Worm (Caenorhabditis elegans) whole organism, L1 larva: ENCODE results near the gene cyc-2.2.
A peak's percentile ranks its signal among the peaks of the same experiment; 100 is the strongest.

Experiments used
- C16A3.4 ChIP-seq: fragments of 150-350 bp; optimal IDR thresholded peaks from 2 replicates; lab custom pipeline; 2014; ENCODE audit warnings: missing biosample characterization, missing genetic modification characterization
- F16B12.6 ChIP-seq: fragments of 150-350 bp; optimal IDR thresholded peaks from 2 replicates; lab custom pipeline; 2014; ENCODE audit warnings: missing biosample characterization, missing genetic modification characterization
- Y116A8C.19 ChIP-seq: sonication (generic microtip); optimal IDR thresholded peaks from 2 replicates; lab custom pipeline; 2016; ENCODE audit warnings: missing compliant biosample characterization, missing genetic modification characterization, borderline replicate concordance
- aha-1 ChIP-seq: fragments of 150-350 bp; optimal IDR thresholded peaks from 2 replicates; lab custom pipeline; 2014; ENCODE audit warnings: missing biosample characterization, missing genetic modification characterization
- alr-1 ChIP-seq: fragments of 200-800 bp; sonication (Bioruptor generic); optimal IDR thresholded peaks from 2 replicates; lab custom pipeline; 2018; ENCODE audit warnings: borderline replicate concordance, mild to moderate bottlenecking, missing genetic modification characterization, missing compliant biosample characterization
- blmp-1 ChIP-seq: fragments of 150-350 bp; optimal IDR thresholded peaks from 2 replicates; lab custom pipeline; 2014; ENCODE audit warnings: missing biosample characterization, missing genetic modification characterization
- ceh-63 ChIP-seq: fragments of 200-800 bp; sonication (Bioruptor generic); optimal IDR thresholded peaks from 2 replicates; lab custom pipeline; 2018; ENCODE audit warnings: mild to moderate bottlenecking, missing genetic modification characterization, missing compliant biosample characterization
- ceh-88 ChIP-seq: fragments of 200-800 bp; sonication (Bioruptor generic); IDR thresholded peaks from 2 replicates; pipeline ENCODE4 v1.3.6; 2022; ENCODE audit warnings: missing genetic modification characterization, missing compliant biosample characterization
- ceh-90 ChIP-seq: sonication (generic microtip); optimal IDR thresholded peaks from 2 replicates; lab custom pipeline; 2016; ENCODE audit warnings: missing genetic modification characterization, missing compliant biosample characterization
- ces-1 ChIP-seq: fragments of 150-350 bp; optimal IDR thresholded peaks from 2 replicates; lab custom pipeline; 2014; ENCODE audit warnings: missing biosample characterization, missing genetic modification reagents, missing genetic modification characterization
- dpl-1 ChIP-seq, 3 experiments: fragments of 150-350 bp in 2 of 3; sonication (generic microtip) in 1 of 3; optimal IDR thresholded peaks; 2 replicates each; lab custom pipeline; 2014 to 2017; ENCODE audit warnings: missing biosample characterization in 3 of 3, missing genetic modification characterization in 3 of 3, missing genetic modification reagents in 3 of 3
- dsc-1 ChIP-seq: sonication (generic microtip); optimal IDR thresholded peaks from 2 replicates; lab custom pipeline; 2016; ENCODE audit warnings: mild to moderate bottlenecking, missing genetic modification characterization, missing compliant biosample characterization
- efl-1 ChIP-seq, 4 experiments: fragments of 150-350 bp; optimal IDR thresholded peaks in 3 of 4; peaks in 1 of 4; 1 replicate in 1 of 4; 2 replicates in 3 of 4; lab custom pipeline; 2014; ENCODE audit warnings: missing biosample characterization in 2 of 4, missing genetic modification characterization in 2 of 4, missing genetic modification reagents in 2 of 4
- efl-3 ChIP-seq: fragments of 200-800 bp; sonication (Bioruptor generic); optimal IDR thresholded peaks from 2 replicates; lab custom pipeline; 2018; ENCODE audit warnings: mild to moderate bottlenecking, missing genetic modification characterization, missing compliant biosample characterization
- egl-13 ChIP-seq: sonication (generic microtip); optimal IDR thresholded peaks from 2 replicates; lab custom pipeline; 2016; ENCODE audit warnings: missing genotype, missing genetic modification reagents, missing genetic modification characterization, missing compliant biosample characterization
- egl-27 ChIP-seq, 2 experiments: fragments of 150-350 bp in 1 of 2; sonication (generic microtip); optimal IDR thresholded peaks; 3 replicates each; lab custom pipeline; 2017 to 2018; ENCODE audit warnings: missing biosample characterization in 2 of 2, missing genetic modification characterization in 2 of 2, missing genetic modification reagents in 2 of 2
- elt-2 ChIP-seq: sonication (generic microtip); optimal IDR thresholded peaks from 2 replicates; lab custom pipeline; 2016; ENCODE audit warnings: missing genetic modification characterization, mild to moderate bottlenecking, inconsistent platforms, missing compliant biosample characterization, missing genetic modification reagents
- elt-3 ChIP-seq, 6 experiments: fragments of 150-350 bp in 1 of 6; sonication (generic microtip); optimal IDR thresholded peaks; 2 replicates each; lab custom pipeline; 2017 to 2018; ENCODE audit warnings: missing biosample characterization in 6 of 6, missing genetic modification characterization in 6 of 6, inconsistent platforms in 1 of 6
- fkh-10 ChIP-seq: sonication (generic microtip); optimal IDR thresholded peaks from 2 replicates; lab custom pipeline; 2017; ENCODE audit warnings: missing biosample characterization, missing genetic modification reagents, missing genetic modification characterization
- fkh-8 ChIP-seq: sonication (generic microtip); optimal IDR thresholded peaks from 2 replicates; lab custom pipeline; 2016; ENCODE audit warnings: mild to moderate bottlenecking, missing genetic modification characterization, missing compliant biosample characterization
- grh-1 ChIP-seq: fragments of 200-800 bp; sonication (Bioruptor generic); IDR thresholded peaks from 2 replicates; pipeline ENCODE4 v1.3.6; 2022; ENCODE audit warnings: missing genetic modification reagents, missing genetic modification characterization, missing compliant biosample characterization
- hlh-17 ChIP-seq: fragments of 200-800 bp; sonication (Bioruptor generic); optimal IDR thresholded peaks from 2 replicates; lab custom pipeline; 2018; ENCODE audit warnings: missing genetic modification characterization, mild to moderate bottlenecking, missing compliant biosample characterization, moderate library complexity, borderline replicate concordance
- hlh-4 ChIP-seq: sonication (generic microtip); optimal IDR thresholded peaks from 2 replicates; lab custom pipeline; 2016; ENCODE audit warnings: mild to moderate bottlenecking, missing genetic modification characterization, missing compliant biosample characterization
- hpl-2 ChIP-seq: fragments of 150-350 bp; optimal IDR thresholded peaks from 2 replicates; lab custom pipeline; 2014; ENCODE audit warnings: missing biosample characterization, missing genetic modification reagents, missing genetic modification characterization
- irx-1 ChIP-seq: sonication (generic microtip); optimal IDR thresholded peaks from 2 replicates; lab custom pipeline; 2016; ENCODE audit warnings: missing genetic modification characterization, missing compliant biosample characterization
- lin-13 ChIP-seq: fragments of 150-350 bp; optimal IDR thresholded peaks from 2 replicates; lab custom pipeline; 2014; ENCODE audit warnings: missing biosample characterization, missing genetic modification reagents, missing genetic modification characterization
- lin-15B ChIP-seq: fragments of 150-350 bp; sonication (generic microtip); optimal IDR thresholded peaks from 3 replicates; lab custom pipeline; 2014; ENCODE audit warnings: missing biosample characterization, missing genetic modification characterization
- lin-35 ChIP-seq, 2 experiments: fragments of 150-350 bp; optimal IDR thresholded peaks; 2 replicates each; lab custom pipeline; 2014; ENCODE audit warnings: missing biosample characterization in 2 of 2, missing genetic modification characterization in 2 of 2, missing genetic modification reagents in 2 of 2
- lin-39 ChIP-seq: fragments of 150-350 bp; optimal IDR thresholded peaks from 2 replicates; lab custom pipeline; 2014; ENCODE audit warnings: missing biosample characterization, missing genetic modification reagents, missing genetic modification characterization
- mep-1 ChIP-seq: fragments of 150-350 bp; optimal IDR thresholded peaks from 2 replicates; lab custom pipeline; 2014; ENCODE audit warnings: missing biosample characterization, missing genetic modification characterization
- nhr-19 ChIP-seq: fragments of 200-800 bp; sonication (Bioruptor generic); conservative IDR thresholded peaks from 2 replicates; pipeline ENCODE4 v1.3.6; 2022; ENCODE audit warnings: missing genetic modification characterization, missing compliant biosample characterization
- nhr-237 ChIP-seq: fragments of 150-350 bp; optimal IDR thresholded peaks from 2 replicates; lab custom pipeline; 2014; ENCODE audit warnings: missing biosample characterization, missing genetic modification characterization
- nhr-28 ChIP-seq: fragments of 150-350 bp; optimal IDR thresholded peaks from 2 replicates; lab custom pipeline; 2014; ENCODE audit warnings: missing biosample characterization, missing genetic modification characterization
- nhr-71 ChIP-seq: sonication (generic microtip); optimal IDR thresholded peaks from 2 replicates; lab custom pipeline; 2016; ENCODE audit warnings: mild to moderate bottlenecking, missing genetic modification characterization, moderate library complexity, missing compliant biosample characterization
- nhr-76 ChIP-seq: sonication (generic microtip); optimal IDR thresholded peaks from 2 replicates; lab custom pipeline; 2017; ENCODE audit warnings: missing biosample characterization, missing genetic modification characterization
- nhr-77 ChIP-seq: fragments of 150-350 bp; optimal IDR thresholded peaks from 2 replicates; lab custom pipeline; 2014; ENCODE audit warnings: missing biosample characterization, missing genetic modification characterization
- nhr-84 ChIP-seq: sonication (generic microtip); optimal IDR thresholded peaks from 2 replicates; lab custom pipeline; 2017; ENCODE audit warnings: missing biosample characterization, missing genetic modification characterization
- nhr-85 ChIP-seq: sonication (generic microtip); peaks from one replicate; lab custom pipeline; 2016; ENCODE audit warnings: missing genetic modification characterization, inconsistent platforms, missing compliant biosample characterization
- pag-3 ChIP-seq: sonication (generic microtip); optimal IDR thresholded peaks from 2 replicates; lab custom pipeline; 2017; ENCODE audit warnings: missing genetic modification characterization, mild to moderate bottlenecking, missing compliant biosample characterization, antibody characterized with exemption, borderline replicate concordance; ENCODE audit not compliant: insufficient read depth
- rnt-1 ChIP-seq: sonication (generic microtip); optimal IDR thresholded peaks from 2 replicates; lab custom pipeline; 2016; ENCODE audit warnings: mild to moderate bottlenecking, missing genetic modification characterization, moderate library complexity, missing compliant biosample characterization
- snpc-4 ChIP-seq: fragments of 150-350 bp; optimal IDR thresholded peaks from 2 replicates; lab custom pipeline; 2014; ENCODE audit warnings: missing biosample characterization, missing genetic modification characterization
- sptf-1 ChIP-seq: fragments of 150-350 bp; optimal IDR thresholded peaks from 2 replicates; lab custom pipeline; 2014; ENCODE audit warnings: missing biosample characterization, missing genetic modification characterization
- sup-37 ChIP-seq: fragments of 200-800 bp; sonication (Bioruptor generic); optimal IDR thresholded peaks from 2 replicates; lab custom pipeline; 2018; ENCODE audit warnings: mild to moderate bottlenecking, missing genetic modification characterization, missing compliant biosample characterization
- swsn-7 ChIP-seq: sonication (generic microtip); optimal IDR thresholded peaks from 2 replicates; lab custom pipeline; 2016; ENCODE audit warnings: missing genetic modification characterization, missing compliant biosample characterization
- tbx-2 ChIP-seq: sonication (generic microtip); optimal IDR thresholded peaks from 2 replicates; lab custom pipeline; 2016; ENCODE audit warnings: missing genetic modification characterization, missing compliant biosample characterization
- tlp-1 ChIP-seq: fragments of 150-350 bp; optimal IDR thresholded peaks from 2 replicates; lab custom pipeline; 2014; ENCODE audit warnings: missing biosample characterization, missing genetic modification characterization
- unc-130 ChIP-seq: fragments of 150-350 bp; optimal IDR thresholded peaks from 2 replicates; lab custom pipeline; 2017; ENCODE audit warnings: missing biosample characterization, missing genetic modification characterization, inconsistent platforms
- unc-30 ChIP-seq: sonication (generic microtip); optimal IDR thresholded peaks from 2 replicates; lab custom pipeline; 2017; ENCODE audit warnings: missing biosample characterization, missing genetic modification characterization
- unc-62 ChIP-seq: fragments of 150-350 bp; optimal IDR thresholded peaks from 2 replicates; lab custom pipeline; 2014; ENCODE audit warnings: missing biosample characterization, missing genetic modification reagents, missing genetic modification characterization
- vab-15 ChIP-seq: sonication (generic microtip); optimal IDR thresholded peaks from 2 replicates; lab custom pipeline; 2017; ENCODE audit warnings: missing genotype, mild to moderate bottlenecking, missing genetic modification characterization, missing compliant biosample characterization
- xbp-1 ChIP-seq: sonication (generic microtip); optimal IDR thresholded peaks from 2 replicates; lab custom pipeline; 2016; ENCODE audit warnings: missing genetic modification characterization, missing compliant biosample characterization
- zag-1 ChIP-seq: fragments of 150-350 bp; optimal IDR thresholded peaks from 2 replicates; lab custom pipeline; 2014; ENCODE audit warnings: missing biosample characterization, missing genetic modification characterization
- zip-4 ChIP-seq: fragments of 200-800 bp; sonication (Bioruptor generic); optimal IDR thresholded peaks from 2 replicates; lab custom pipeline; 2018; ENCODE audit warnings: mild to moderate bottlenecking, missing genetic modification characterization, moderate library complexity, missing compliant biosample characterization

cyc-2.2 gene

ce11 chrV:12659426-12659825 lies 47.4 kb upstream of the cyc-2.2 start, which contains the start of gene ccch-3 (continued):
- TF ChIP-seq lin-39 (tag; lab: Kevin White, UChicago) (no peak), hlh-17 (no peak), nhr-77 (peak; percentile 5), efl-3 (GFP tag; lab: Kevin White, UChicago) (no peak), ces-1 (GFP tag; lab: Kevin White, UChicago) (no peak), swsn-7 (tag; lab: Kevin White, UChicago) (peak; percentile 78), nhr-71 (tag; lab: Kevin White, UChicago) (peak; percentile 84), snpc-4 (peak; percentile 74), ceh-88 (GFP tag; lab: Robert Waterston, UW) (no peak), sptf-1 (no peak), aha-1 (tag; lab: Kevin White, UChicago) (no peak), nhr-76 (tag; lab: Kevin White, UChicago) (no peak), alr-1 (no peak), pag-3 (peak; percentile 16), nhr-28 (tag; lab: Kevin White, UChicago) (no peak), fkh-8 (tag; lab: Kevin White, UChicago) (peak; percentile 70), unc-130 (peak; percentile 78), zip-4 (GFP tag; lab: Kevin White, UChicago) (no peak), egl-27 (tag; optimal IDR thresholded peaks at IDR 0.05; lab: Kevin White, UChicago) (no peak), nhr-85 (tag; lab: Kevin White, UChicago) (peak; percentile 86), hpl-2 (no peak), elt-2 (tag; lab: Kevin White, UChicago) (no peak), lin-13 (peak; percentile 72), nhr-19 (GFP tag; lab: Robert Waterston, UW) (peak; percentile 77), tlp-1 (tag; lab: Kevin White, UChicago) (no peak), tbx-2 (tag; lab: Kevin White, UChicago) (peak; percentile 77), ceh-90 (no peak), efl-1 (optimal IDR thresholded peaks at IDR 0.05; lab: Kevin White, UChicago) (peak; percentile 72 to 80), efl-1 (GFP tag; optimal IDR thresholded peaks at IDR 0.05 in 1 of 2; lab: Kevin White, UChicago) (peak; percentile 78 to 97), Y116A8C.19 (no peak), egl-13 (tag; lab: Kevin White, UChicago) (no peak), unc-30 (tag; lab: Kevin White, UChicago) (no peak), hlh-4 (no peak), vab-15 (tag; lab: Kevin White, UChicago) (peak; percentile 45), mep-1 (peak; percentile 82), grh-1 (GFP tag; lab: Robert Waterston, UW) (0 out of 2 replicates have a peak, but pooled peaks have one; percentile 30), F16B12.6 (tag; lab: Kevin White, UChicago) (peak; percentile 48), ceh-63 (no peak), dpl-1 (GFP tag; optimal IDR thresholded peaks at IDR 0.05; lab: Kevin White, UChicago) (peak; percentile 63 to 83 (median 81)), zag-1 (tag; lab: Kevin White, UChicago) (no peak), nhr-237 (no peak), unc-62 (GFP tag; lab: Kevin White, UChicago) (no peak), lin-35 (GFP tag; optimal IDR thresholded peaks at IDR 0.05; lab: Kevin White, UChicago) (peak; percentile 76 to 86), elt-3 (tag; optimal IDR thresholded peaks at IDR 0.05; lab: Kevin White, UChicago) (peak in 3 of 6 experiments; percentile 7 to 71 (median 39)), lin-15B (tag; lab: Kevin White, UChicago) (no peak), blmp-1 (tag; lab: Kevin White, UChicago) (peak; percentile 66), dsc-1 (peak; percentile 69), fkh-10 (GFP tag; lab: Kevin White, UChicago) (peak; percentile 17), xbp-1 (tag; lab: Kevin White, UChicago) (peak; percentile 80), nhr-84 (tag; lab: Kevin White, UChicago) (no peak), sup-37 (GFP tag; lab: Kevin White, UChicago) (no peak), irx-1 (peak; percentile 43), C16A3.4 (tag; lab: Kevin White, UChicago) (peak; percentile 85), rnt-1 (tag; lab: Kevin White, UChicago) (peak; percentile 79)
